Fruit fly (Drosophila melanogaster) S2 (cell line): ENCODE data around the gene CG10492.

ENCODE experiments used
- CG8478 ChIP-seq: fragments of >200 bp; optimal IDR thresholded peaks from 2 replicates; lab custom pipeline; 2018
- CTCF ChIP-seq, 2 experiments: fragments of >200 bp; optimal IDR thresholded peaks; 2 replicates each; lab custom pipeline; 2018

DNA sequence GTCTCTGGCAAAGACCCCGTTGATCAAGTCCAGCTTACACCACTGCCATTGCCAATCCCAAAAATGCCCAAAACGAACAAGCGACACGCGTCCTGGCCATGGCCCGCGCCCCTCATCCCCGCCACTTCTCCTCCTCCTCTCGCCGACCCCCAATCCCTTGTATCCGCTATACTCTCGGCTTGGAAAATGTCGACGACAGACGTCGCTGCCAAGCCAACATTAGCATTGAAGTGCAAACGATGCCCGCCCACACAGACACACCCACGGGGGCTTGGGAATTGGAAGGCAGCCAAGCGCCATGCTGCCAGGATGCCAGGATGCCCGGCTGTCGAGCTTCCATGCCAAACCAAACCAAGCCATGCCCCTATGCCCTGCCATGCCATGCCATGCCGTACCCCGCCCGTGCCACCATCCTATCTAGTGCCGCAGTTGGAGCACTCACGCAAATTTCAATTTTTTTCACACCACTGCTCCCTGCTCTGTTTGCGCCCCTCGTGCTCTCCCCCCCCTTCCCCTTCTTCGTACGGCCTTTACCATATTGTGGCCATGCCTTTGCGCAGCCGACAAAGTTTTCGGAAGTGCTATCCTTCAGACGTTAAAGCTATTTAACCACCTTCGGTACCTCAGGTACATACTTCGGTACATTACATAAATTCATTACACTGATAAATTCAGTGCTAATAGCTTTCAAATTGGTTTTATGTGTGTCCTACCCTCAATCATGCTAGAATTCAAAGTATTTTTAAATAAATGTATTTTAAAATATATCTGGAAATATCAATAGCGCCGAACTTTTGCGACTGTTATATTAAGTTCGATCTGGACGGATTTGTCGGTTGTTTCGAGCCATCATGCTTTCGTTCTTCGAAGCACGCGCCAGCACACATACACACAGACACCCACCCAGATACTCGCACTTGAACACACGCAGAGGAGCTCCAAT, 32.3 kb upstream of the CG10492 start:
- TF ChIP-seq CTCF (optimal IDR thresholded peaks at IDR 0.05; lab: Kevin White, UChicago) (no peak), CG8478 (no peak)
